ENCODE assay signal across 4 fruit fly cellular contexts in the genomic region with DNA sequence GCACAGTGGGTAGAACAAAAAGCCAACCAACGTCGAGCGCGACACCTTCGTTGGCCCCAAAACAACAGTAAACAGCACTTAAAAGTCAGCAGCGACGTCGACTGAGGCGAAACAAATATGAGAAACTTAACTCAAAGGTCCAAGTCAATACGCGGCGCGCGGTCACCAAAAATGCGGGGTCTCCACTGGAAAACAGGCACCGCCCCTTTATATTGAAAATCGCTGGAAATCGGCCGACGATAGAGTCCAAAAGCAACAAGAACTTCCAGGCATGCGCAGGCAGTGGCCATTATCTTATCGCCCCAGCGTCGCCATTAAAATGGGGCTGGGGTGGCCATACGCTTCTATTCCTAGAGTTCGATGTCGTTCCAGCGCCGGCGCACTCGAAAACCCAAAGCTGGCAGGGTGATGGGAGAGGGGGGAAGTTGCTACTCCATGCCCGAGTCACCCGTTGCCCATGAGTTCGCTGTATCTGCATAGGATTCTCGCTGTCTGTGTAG.
A peak's percentile ranks its signal among the peaks of the same experiment; 100 is the strongest.
TF ChIP-seq lines count a peak whose summit lies in the region.

Gene Lim3 (minus strand): TSS at position 51 of the 500 bp plus-strand sequence.

- TF ChIP-seq CTCF in whole organism, embryonic (GFP tag; optimal IDR thresholded peaks at IDR 0.05; lab: Kevin White, UChicago): no peak

TF ChIP-seq in whole organism, adult, 20 proteins besides CTCF, POLR2A, EP300 and RAD21:
- TF ChIP-seq CG14711 (tag; optimal IDR thresholded peaks at IDR 0.05; lab: Kevin White, UChicago) (no peak), tj (GFP tag; optimal IDR thresholded peaks at IDR 0.05; lab: Kevin White, UChicago) (no peak), CG12768 (GFP tag; optimal IDR thresholded peaks at IDR 0.05; lab: Kevin White, UChicago) (no peak), pad (GFP tag; optimal IDR thresholded peaks at IDR 0.05; lab: Kevin White, UChicago) (peak; percentile 46), CG11617 (GFP tag; optimal IDR thresholded peaks at IDR 0.05; lab: Kevin White, UChicago) (no peak)

TF ChIP-seq in whole organism, embryonic, 481 proteins besides CTCF, POLR2A, EP300 and RAD21 (continues in another document):
- TF ChIP-seq CG15696 (tag; optimal IDR thresholded peaks at IDR 0.05; lab: Kevin White, UChicago): no peak
- TF ChIP-seq Adf1 (GFP tag; IDR thresholded peaks at IDR 0.05; lab: Robert Waterston, UW): peak; percentile 68
- peak; percentile 45; the same call in 1 of the 2 replicates for TF ChIP-seq seq (GFP tag; IDR thresholded peaks at IDR 0.05; lab: Robert Waterston, UW)
- no peak for TF ChIP-seq dati (GFP tag; IDR thresholded peaks at IDR 0.05; lab: Robert Waterston, UW)
- TF ChIP-seq sug (tag; optimal IDR thresholded peaks at IDR 0.05; lab: Kevin White, UChicago): peak; percentile 8
- no peak for TF ChIP-seq Dref (GFP tag; IDR thresholded peaks at IDR 0.05; lab: Robert Waterston, UW)
- no peak for TF ChIP-seq prd (optimal IDR thresholded peaks at IDR 0.05; lab: Kevin White, UChicago)
- TF ChIP-seq prd (GFP tag; IDR thresholded peaks at IDR 0.05; lab: Robert Waterston, UW): no peak
- TF ChIP-seq CG7745 (tag; optimal IDR thresholded peaks at IDR 0.05; lab: Kevin White, UChicago): no peak
- TF ChIP-seq sd (tag; optimal IDR thresholded peaks at IDR 0.05; lab: Kevin White, UChicago): peak; percentile 82
- TF ChIP-seq CG7271 (tag; optimal IDR thresholded peaks at IDR 0.05; lab: Kevin White, UChicago): no peak
- peak; percentile 92 for TF ChIP-seq Nf-YC (tag; optimal IDR thresholded peaks at IDR 0.05; lab: Kevin White, UChicago)
- TF ChIP-seq ftz-f1 (GFP tag; optimal IDR thresholded peaks at IDR 0.05; lab: Kevin White, UChicago): peak; percentile 3
- no peak for TF ChIP-seq Camta (GFP tag; optimal IDR thresholded peaks at IDR 0.05; lab: Kevin White, UChicago)
- no peak for TF ChIP-seq CG12299 (tag; optimal IDR thresholded peaks at IDR 0.05; lab: Kevin White, UChicago)
- peak; percentile 20; the same call in 1 of the 2 replicates for TF ChIP-seq bowl (GFP tag; IDR thresholded peaks at IDR 0.05; lab: Robert Waterston, UW)
- TF ChIP-seq Deaf1 (tag; optimal IDR thresholded peaks at IDR 0.05; lab: Kevin White, UChicago): peak; percentile 58
- peak; percentile 3 for TF ChIP-seq CG11504 (tag; optimal IDR thresholded peaks at IDR 0.05; lab: Kevin White, UChicago)
- no peak for TF ChIP-seq CG8765 (GFP tag; IDR thresholded peaks at IDR 0.05; lab: Robert Waterston, UW)
- TF ChIP-seq CG8944 (GFP tag; optimal IDR thresholded peaks at IDR 0.05; lab: Kevin White, UChicago): no peak
- no peak for TF ChIP-seq otp (GFP tag; IDR thresholded peaks at IDR 0.05; lab: Robert Waterston, UW)
- no peak for TF ChIP-seq dysf (GFP tag; IDR thresholded peaks at IDR 0.05; lab: Robert Waterston, UW)
- TF ChIP-seq CG4730 (GFP tag; IDR thresholded peaks at IDR 0.05; lab: Robert Waterston, UW): no peak
- no peak for TF ChIP-seq D19A (tag; optimal IDR thresholded peaks at IDR 0.05; lab: Kevin White, UChicago)
- no peak for TF ChIP-seq CG15514 (GFP tag; optimal IDR thresholded peaks at IDR 0.05; lab: Kevin White, UChicago)
- TF ChIP-seq CG17361 (GFP tag; IDR thresholded peaks at IDR 0.05; lab: Robert Waterston, UW): no peak
- peak; percentile 75 for TF ChIP-seq Med (GFP tag; lab: Kevin White, UChicago)
- no peak for TF ChIP-seq CG6175 (GFP tag; IDR thresholded peaks at IDR 0.05; lab: Robert Waterston, UW)

TF ChIP-seq in whole organism, prepupa, 60 proteins besides CTCF, POLR2A, EP300 and RAD21:
- no peak for TF ChIP-seq CG10669 (GFP tag; optimal IDR thresholded peaks at IDR 0.05; lab: Kevin White, UChicago)
- TF ChIP-seq dsx (GFP tag; optimal IDR thresholded peaks at IDR 0.05; lab: Kevin White, UChicago; ENCODE audit: poor library complexity, severe bottlenecking): no peak
- TF ChIP-seq Hr39 (GFP tag; optimal IDR thresholded peaks at IDR 0.05; lab: Kevin White, UChicago): no peak
- TF ChIP-seq eg (GFP tag; IDR thresholded peaks at IDR 0.05; lab: Robert Waterston, UW): no peak
- TF ChIP-seq CG8319 (GFP tag; optimal IDR thresholded peaks at IDR 0.05; lab: Kevin White, UChicago): peak; percentile 81
- TF ChIP-seq vri (GFP tag; optimal IDR thresholded peaks at IDR 0.05; lab: Kevin White, UChicago): no peak
- no peak for TF ChIP-seq Hr38 (GFP tag; optimal IDR thresholded peaks at IDR 0.05; lab: Kevin White, UChicago)
- no peak for TF ChIP-seq OdsH (GFP tag; optimal IDR thresholded peaks at IDR 0.05; lab: Kevin White, UChicago)
- no peak for TF ChIP-seq CG6792 (GFP tag; optimal IDR thresholded peaks at IDR 0.05; lab: Kevin White, UChicago)
- TF ChIP-seq fd59A (GFP tag; optimal IDR thresholded peaks at IDR 0.05; lab: Kevin White, UChicago): no peak
- no peak for TF ChIP-seq CG11762 (GFP tag; optimal IDR thresholded peaks at IDR 0.05; lab: Kevin White, UChicago; ENCODE audit: insufficient read depth)
- TF ChIP-seq dac (GFP tag; optimal IDR thresholded peaks at IDR 0.05; lab: Kevin White, UChicago): no peak
- TF ChIP-seq fkh (GFP tag; optimal IDR thresholded peaks at IDR 0.05; lab: Kevin White, UChicago): peak; percentile 13
- TF ChIP-seq Sox14 (GFP tag; optimal IDR thresholded peaks at IDR 0.05; lab: Kevin White, UChicago): no peak
- TF ChIP-seq CG4318 (GFP tag; optimal IDR thresholded peaks at IDR 0.05; lab: Kevin White, UChicago): no peak
- no peak for TF ChIP-seq CG8119 (GFP tag; IDR thresholded peaks at IDR 0.05; lab: Robert Waterston, UW)
- TF ChIP-seq Hr4 (GFP tag; optimal IDR thresholded peaks at IDR 0.05; lab: Kevin White, UChicago): no peak
- TF ChIP-seq salr (GFP tag; optimal IDR thresholded peaks at IDR 0.05; lab: Kevin White, UChicago): no peak
- TF ChIP-seq Eip93F (GFP tag; optimal IDR thresholded peaks at IDR 0.05; lab: Kevin White, UChicago): no peak
- TF ChIP-seq CG10631 (GFP tag; optimal IDR thresholded peaks at IDR 0.05; lab: Kevin White, UChicago): no peak
- TF ChIP-seq svp (GFP tag; lab: Kevin White, UChicago): no peak
- peak; percentile 12 for TF ChIP-seq Eip78C (GFP tag; lab: Kevin White, UChicago)
- TF ChIP-seq CG34406 (GFP tag; optimal IDR thresholded peaks at IDR 0.05; lab: Kevin White, UChicago): no peak
- TF ChIP-seq Gug (GFP tag; IDR thresholded peaks at IDR 0.05; lab: Robert Waterston, UW): no peak
- TF ChIP-seq Blimp-1 (GFP tag; optimal IDR thresholded peaks at IDR 0.05; lab: Kevin White, UChicago): no peak
TF ChIP-seq in whole organism, prepupa: peak in this region for 3.

TF ChIP-seq in whole organism, wandering third instar larva, 38 proteins besides CTCF, POLR2A, EP300 and RAD21:
- TF ChIP-seq Hr78 (GFP tag; optimal IDR thresholded peaks at IDR 0.05; lab: Kevin White, UChicago): no peak
- TF ChIP-seq h (GFP tag; optimal IDR thresholded peaks at IDR 0.05; lab: Kevin White, UChicago): peak; percentile 3
- no peak for TF ChIP-seq brk (GFP tag; optimal IDR thresholded peaks at IDR 0.05; lab: Kevin White, UChicago)
- TF ChIP-seq jim (GFP tag; optimal IDR thresholded peaks at IDR 0.05; lab: Kevin White, UChicago): no peak
- TF ChIP-seq Dfd (GFP tag; optimal IDR thresholded peaks at IDR 0.05; lab: Kevin White, UChicago): no peak
- no peak for TF ChIP-seq CG32264 (GFP tag; optimal IDR thresholded peaks at IDR 0.05; lab: Kevin White, UChicago)
- no peak for TF ChIP-seq OdsH (GFP tag; optimal IDR thresholded peaks at IDR 0.05; lab: Kevin White, UChicago)
- no peak for TF ChIP-seq fru (GFP tag; optimal IDR thresholded peaks at IDR 0.05; lab: Kevin White, UChicago)
- TF ChIP-seq Jra (GFP tag; optimal IDR thresholded peaks at IDR 0.05; lab: Kevin White, UChicago): no peak
- TF ChIP-seq sv (GFP tag; optimal IDR thresholded peaks at IDR 0.05; lab: Kevin White, UChicago): no peak
- TF ChIP-seq Myc (optimal IDR thresholded peaks at IDR 0.05; lab: Kevin White, UChicago): no peak
- TF ChIP-seq Sp1 (GFP tag; optimal IDR thresholded peaks at IDR 0.05; lab: Kevin White, UChicago): no peak
- peak; percentile 75 for TF ChIP-seq Dif (GFP tag; optimal IDR thresholded peaks at IDR 0.05; lab: Kevin White, UChicago; ENCODE audit: partially characterized antibody)
- TF ChIP-seq tai (GFP tag; optimal IDR thresholded peaks at IDR 0.05; lab: Kevin White, UChicago): no peak
- TF ChIP-seq Hr83 (GFP tag; optimal IDR thresholded peaks at IDR 0.05; lab: Kevin White, UChicago; ENCODE audit: poor library complexity, severe bottlenecking): no peak
- TF ChIP-seq pan (optimal IDR thresholded peaks at IDR 0.05; lab: Kevin White, UChicago): no peak
- TF ChIP-seq Abd-B (GFP tag; optimal IDR thresholded peaks at IDR 0.05; lab: Kevin White, UChicago): no peak
- TF ChIP-seq foxo (GFP tag; optimal IDR thresholded peaks at IDR 0.05; lab: Kevin White, UChicago): no peak
- TF ChIP-seq Hnf4 (GFP tag; optimal IDR thresholded peaks at IDR 0.05; lab: Kevin White, UChicago): no peak
- TF ChIP-seq lola (GFP tag; optimal IDR thresholded peaks at IDR 0.05; lab: Kevin White, UChicago): no peak
- peak; percentile 84 for TF ChIP-seq Vsx2 (GFP tag; optimal IDR thresholded peaks at IDR 0.05; lab: Kevin White, UChicago; ENCODE audit: partially characterized antibody)
- no peak for TF ChIP-seq N (GFP tag; optimal IDR thresholded peaks at IDR 0.05; lab: Kevin White, UChicago)
- TF ChIP-seq CrebA (GFP tag; optimal IDR thresholded peaks at IDR 0.05; lab: Kevin White, UChicago; ENCODE audit: borderline replicate concordance): no peak
